Worm (Caenorhabditis elegans) whole organism, L1 larva: ENCODE data around the gene hir-1.
A peak's percentile ranks its signal among the peaks of the same experiment; 100 is the strongest.

Experiments
- C04F5.9 ChIP-seq: sonication (generic microtip); optimal IDR thresholded peaks from 2 replicates; lab custom pipeline; 2016; ENCODE audit warnings: missing genetic modification characterization, missing compliant biosample characterization
- C34B4.2 ChIP-seq: sonication (generic microtip); optimal IDR thresholded peaks from 2 replicates; lab custom pipeline; 2017; ENCODE audit warnings: mild to moderate bottlenecking, missing genetic modification characterization, missing compliant biosample characterization
- F16B12.6 ChIP-seq: fragments of 150-350 bp; optimal IDR thresholded peaks from 2 replicates; lab custom pipeline; 2014; ENCODE audit warnings: missing biosample characterization, missing genetic modification characterization
- alr-1 ChIP-seq: fragments of 200-800 bp; sonication (Bioruptor generic); optimal IDR thresholded peaks from 2 replicates; lab custom pipeline; 2018; ENCODE audit warnings: borderline replicate concordance, mild to moderate bottlenecking, missing genetic modification characterization, missing compliant biosample characterization
- blmp-1 ChIP-seq: fragments of 150-350 bp; optimal IDR thresholded peaks from 2 replicates; lab custom pipeline; 2014; ENCODE audit warnings: missing biosample characterization, missing genetic modification characterization
- ceh-8 ChIP-seq: fragments of 200-800 bp; sonication (Bioruptor generic); optimal IDR thresholded peaks from 2 replicates; lab custom pipeline; 2018; ENCODE audit warnings: mild to moderate bottlenecking, missing genetic modification characterization, moderate library complexity, missing compliant biosample characterization
- ceh-82 ChIP-seq, 3 experiments: fragments of 150-350 bp in 1 of 3; sonication (generic microtip) in 2 of 3; optimal IDR thresholded peaks; 2 replicates each; lab custom pipeline; 2014 to 2017; ENCODE audit warnings: missing biosample characterization in 3 of 3, missing genetic modification characterization in 3 of 3
- ceh-90 ChIP-seq: sonication (generic microtip); optimal IDR thresholded peaks from 2 replicates; lab custom pipeline; 2016; ENCODE audit warnings: missing genetic modification characterization, missing compliant biosample characterization
- dpl-1 ChIP-seq, 3 experiments: fragments of 150-350 bp in 2 of 3; sonication (generic microtip) in 1 of 3; optimal IDR thresholded peaks; 2 replicates each; lab custom pipeline; 2014 to 2017; ENCODE audit warnings: missing biosample characterization in 3 of 3, missing genetic modification characterization in 3 of 3, missing genetic modification reagents in 3 of 3
- efl-1 ChIP-seq, 4 experiments: fragments of 150-350 bp; optimal IDR thresholded peaks in 3 of 4; peaks in 1 of 4; 1 replicate in 1 of 4; 2 replicates in 3 of 4; lab custom pipeline; 2014; ENCODE audit warnings: missing biosample characterization in 2 of 4, missing genetic modification characterization in 2 of 4, missing genetic modification reagents in 2 of 4
- efl-3 ChIP-seq: fragments of 200-800 bp; sonication (Bioruptor generic); optimal IDR thresholded peaks from 2 replicates; lab custom pipeline; 2018; ENCODE audit warnings: mild to moderate bottlenecking, missing genetic modification characterization, missing compliant biosample characterization
- egl-13 ChIP-seq: sonication (generic microtip); optimal IDR thresholded peaks from 2 replicates; lab custom pipeline; 2016; ENCODE audit warnings: missing genotype, missing genetic modification reagents, missing genetic modification characterization, missing compliant biosample characterization
- elt-2 ChIP-seq: sonication (generic microtip); optimal IDR thresholded peaks from 2 replicates; lab custom pipeline; 2016; ENCODE audit warnings: missing genetic modification characterization, mild to moderate bottlenecking, inconsistent platforms, missing compliant biosample characterization, missing genetic modification reagents
- fkh-4 ChIP-seq: sonication (generic microtip); optimal IDR thresholded peaks from 2 replicates; lab custom pipeline; 2016; ENCODE audit warnings: missing compliant biosample characterization, missing genetic modification characterization, borderline replicate concordance
- grh-1 ChIP-seq: fragments of 200-800 bp; sonication (Bioruptor generic); IDR thresholded peaks from 2 replicates; pipeline ENCODE4 v1.3.6; 2022; ENCODE audit warnings: missing genetic modification reagents, missing genetic modification characterization, missing compliant biosample characterization
- hpl-2 ChIP-seq: fragments of 150-350 bp; optimal IDR thresholded peaks from 2 replicates; lab custom pipeline; 2014; ENCODE audit warnings: missing biosample characterization, missing genetic modification reagents, missing genetic modification characterization
- irx-1 ChIP-seq: sonication (generic microtip); optimal IDR thresholded peaks from 2 replicates; lab custom pipeline; 2016; ENCODE audit warnings: missing genetic modification characterization, missing compliant biosample characterization
- lin-14 ChIP-seq: fragments of 200-800 bp; sonication (Bioruptor generic); optimal IDR thresholded peaks from 2 replicates; lab custom pipeline; 2018; ENCODE audit warnings: mild to moderate bottlenecking, missing genetic modification characterization, moderate library complexity, missing compliant biosample characterization
- lin-35 ChIP-seq, 2 experiments: fragments of 150-350 bp; optimal IDR thresholded peaks; 2 replicates each; lab custom pipeline; 2014; ENCODE audit warnings: missing biosample characterization in 2 of 2, missing genetic modification characterization in 2 of 2, missing genetic modification reagents in 2 of 2
- lir-3 ChIP-seq: sonication (generic microtip); optimal IDR thresholded peaks from 2 replicates; lab custom pipeline; 2016; ENCODE audit warnings: mild to moderate bottlenecking, missing genetic modification characterization, moderate library complexity, missing compliant biosample characterization; ENCODE audit not compliant: poor library complexity
- lsy-2 ChIP-seq, 2 experiments: fragments of 150-350 bp; optimal IDR thresholded peaks; 2 replicates each; lab custom pipeline; 2014; ENCODE audit warnings: missing biosample characterization in 2 of 2, missing genetic modification characterization in 2 of 2
- mef-2 ChIP-seq: fragments of 150-350 bp; optimal IDR thresholded peaks from 2 replicates; lab custom pipeline; 2014; ENCODE audit warnings: missing biosample characterization, missing genetic modification characterization
- nhr-11 ChIP-seq: fragments of 150-350 bp; optimal IDR thresholded peaks from 2 replicates; lab custom pipeline; 2014; ENCODE audit warnings: missing biosample characterization, missing genetic modification characterization
- nhr-28 ChIP-seq: fragments of 150-350 bp; optimal IDR thresholded peaks from 2 replicates; lab custom pipeline; 2014; ENCODE audit warnings: missing biosample characterization, missing genetic modification characterization
- nhr-47 ChIP-seq: sonication (generic microtip); optimal IDR thresholded peaks from 2 replicates; lab custom pipeline; 2016; ENCODE audit warnings: mild to moderate bottlenecking, missing genetic modification characterization, moderate library complexity, missing compliant biosample characterization
- nhr-71 ChIP-seq: sonication (generic microtip); optimal IDR thresholded peaks from 2 replicates; lab custom pipeline; 2016; ENCODE audit warnings: mild to moderate bottlenecking, missing genetic modification characterization, moderate library complexity, missing compliant biosample characterization
- nhr-76 ChIP-seq: sonication (generic microtip); optimal IDR thresholded peaks from 2 replicates; lab custom pipeline; 2017; ENCODE audit warnings: missing biosample characterization, missing genetic modification characterization
- nhr-84 ChIP-seq: sonication (generic microtip); optimal IDR thresholded peaks from 2 replicates; lab custom pipeline; 2017; ENCODE audit warnings: missing biosample characterization, missing genetic modification characterization
- nhr-85 ChIP-seq: sonication (generic microtip); peaks from one replicate; lab custom pipeline; 2016; ENCODE audit warnings: missing genetic modification characterization, inconsistent platforms, missing compliant biosample characterization
- nhr-90 ChIP-seq: sonication (generic microtip); optimal IDR thresholded peaks from 2 replicates; lab custom pipeline; 2016; ENCODE audit warnings: mild to moderate bottlenecking, missing genetic modification characterization, missing compliant biosample characterization; ENCODE audit not compliant: poor library complexity
- pqm-1 ChIP-seq: sonication (generic microtip); optimal IDR thresholded peaks from 3 replicates; lab custom pipeline; 2017; ENCODE audit warnings: missing biosample characterization, missing genetic modification characterization
- rnt-1 ChIP-seq: sonication (generic microtip); optimal IDR thresholded peaks from 2 replicates; lab custom pipeline; 2016; ENCODE audit warnings: mild to moderate bottlenecking, missing genetic modification characterization, moderate library complexity, missing compliant biosample characterization
- snpc-4 ChIP-seq: fragments of 150-350 bp; optimal IDR thresholded peaks from 2 replicates; lab custom pipeline; 2014; ENCODE audit warnings: missing biosample characterization, missing genetic modification characterization
- snu-23 ChIP-seq: sonication (generic microtip); optimal IDR thresholded peaks from 2 replicates; lab custom pipeline; 2016; ENCODE audit warnings: missing genetic modification characterization, missing compliant biosample characterization
- tbx-2 ChIP-seq: sonication (generic microtip); optimal IDR thresholded peaks from 2 replicates; lab custom pipeline; 2016; ENCODE audit warnings: missing genetic modification characterization, missing compliant biosample characterization
- unc-130 ChIP-seq: fragments of 150-350 bp; optimal IDR thresholded peaks from 2 replicates; lab custom pipeline; 2017; ENCODE audit warnings: missing biosample characterization, missing genetic modification characterization, inconsistent platforms
- unc-30 ChIP-seq: sonication (generic microtip); optimal IDR thresholded peaks from 2 replicates; lab custom pipeline; 2017; ENCODE audit warnings: missing biosample characterization, missing genetic modification characterization
- unc-62 ChIP-seq: fragments of 150-350 bp; optimal IDR thresholded peaks from 2 replicates; lab custom pipeline; 2014; ENCODE audit warnings: missing biosample characterization, missing genetic modification reagents, missing genetic modification characterization
- unc-98 ChIP-seq: fragments of 200-800 bp; sonication (Bioruptor generic); IDR thresholded peaks from 2 replicates; pipeline ENCODE4 v1.3.6; 2022; ENCODE audit warnings: missing genetic modification characterization, missing compliant biosample characterization
- zag-1 ChIP-seq: fragments of 150-350 bp; optimal IDR thresholded peaks from 2 replicates; lab custom pipeline; 2014; ENCODE audit warnings: missing biosample characterization, missing genetic modification characterization
- ztf-4 ChIP-seq: fragments of 150-350 bp; optimal IDR thresholded peaks from 2 replicates; lab custom pipeline; 2014; ENCODE audit warnings: missing biosample characterization, missing genetic modification characterization

The hir-1 gene

ce11 chrV:5512559-5512958, 9.4 kb upstream of the hir-1 start:
- TF ChIP-seq ceh-82 (tag; optimal IDR thresholded peaks at IDR 0.05; lab: Kevin White, UChicago) = no peak
- peak; percentile 80 for TF ChIP-seq elt-2 (tag; lab: Kevin White, UChicago)
- TF ChIP-seq pqm-1 (tag; lab: Kevin White, UChicago) = peak; percentile 75
- peak in 1 of 2 experiments; percentile 0 for TF ChIP-seq lin-35 (GFP tag; optimal IDR thresholded peaks at IDR 0.05; lab: Kevin White, UChicago)

ce11 chrV:5513630-5514378, 8.1 kb upstream of the hir-1 start, which contains the start of the genes hpo-15 and mms-19:
Gene hpo-15 (minus strand): TSS chrV:5513830.
Gene mms-19 (plus strand): TSS chrV:5514348.
- TF ChIP-seq efl-3 (no peak), lin-35 (GFP tag; optimal IDR thresholded peaks at IDR 0.05; lab: Kevin White, UChicago) (peak in 1 of 2 experiments; percentile 1), elt-2 (tag; lab: Kevin White, UChicago) (peak; percentile 46), egl-13 (tag; lab: Kevin White, UChicago) (no peak), efl-1 (optimal IDR thresholded peaks at IDR 0.05; lab: Kevin White, UChicago) (no peak), efl-1 (GFP tag; optimal IDR thresholded peaks at IDR 0.05 in 1 of 2; lab: Kevin White, UChicago) (peak in 1 of 2 experiments; percentile 49), hpl-2 (GFP tag; lab: Kevin White, UChicago) (no peak)
- TF ChIP-seq, all 84 proteins: peak for 3

ce11 chrV:5523260-5523659, 1.3 kb downstream of the hir-1 start:
- TF ChIP-seq blmp-1 (tag; lab: Kevin White, UChicago) (peak; percentile 83), snu-23 (GFP tag; lab: Kevin White, UChicago) (peak; percentile 14), efl-1 (optimal IDR thresholded peaks at IDR 0.05; lab: Kevin White, UChicago) (no peak), efl-1 (GFP tag; optimal IDR thresholded peaks at IDR 0.05 in 1 of 2; lab: Kevin White, UChicago) (peak in 1 of 2 experiments; percentile 43), lin-14 (GFP tag; lab: Kevin White, UChicago) (peak; percentile 76), rnt-1 (tag; lab: Kevin White, UChicago) (peak; percentile 13), grh-1 (GFP tag; lab: Robert Waterston, UW) (no peak), lsy-2 (tag; optimal IDR thresholded peaks at IDR 0.05; lab: Kevin White, UChicago) (peak in 1 of 2 experiments; percentile 8), ceh-90 (tag; lab: Kevin White, UChicago) (no peak), tbx-2 (tag; lab: Kevin White, UChicago) (no peak), nhr-85 (peak; percentile 93)

DNA sequence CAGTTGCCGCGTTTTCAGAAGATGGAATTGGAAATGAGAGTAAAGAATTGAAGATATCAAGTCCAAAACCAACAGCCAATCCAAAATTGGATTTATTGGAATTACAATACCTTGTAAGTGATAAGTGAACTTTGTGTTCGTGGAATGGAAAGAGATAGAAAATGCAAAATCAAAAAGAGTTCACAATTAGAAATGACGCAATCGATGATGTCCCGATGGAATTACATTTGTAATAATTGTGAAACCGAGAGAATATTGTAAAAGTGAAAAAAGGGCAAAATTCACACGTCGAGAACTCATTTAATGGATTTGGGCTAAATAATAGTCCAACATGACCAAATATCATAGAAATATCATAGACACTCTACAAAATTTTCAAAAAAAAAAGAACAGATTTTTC, 3.3 kb downstream of the hir-1 start:
- TF ChIP-seq F16B12.6 (no peak), C04F5.9 (no peak), nhr-90 (no peak), unc-98 (GFP tag; lab: Robert Waterston, UW) (no peak), grh-1 (GFP tag; lab: Robert Waterston, UW) (no peak), nhr-84 (tag; lab: Kevin White, UChicago) (no peak), ztf-4 (tag; lab: Kevin White, UChicago) (no peak), snpc-4 (tag; lab: Kevin White, UChicago) (no peak), ceh-82 (tag; optimal IDR thresholded peaks at IDR 0.05; lab: Kevin White, UChicago) (no peak), nhr-11 (tag; lab: Kevin White, UChicago) (no peak), mef-2 (no peak), zag-1 (no peak), hpl-2 (GFP tag; lab: Kevin White, UChicago) (no peak), fkh-4 (tag; lab: Kevin White, UChicago) (no peak), lir-3 (tag; lab: Kevin White, UChicago) (no peak), irx-1 (tag; lab: Kevin White, UChicago) (no peak), efl-1 (optimal IDR thresholded peaks at IDR 0.05; lab: Kevin White, UChicago) (no peak), efl-1 (GFP tag; optimal IDR thresholded peaks at IDR 0.05 in 1 of 2; lab: Kevin White, UChicago) (no peak)

DNA sequence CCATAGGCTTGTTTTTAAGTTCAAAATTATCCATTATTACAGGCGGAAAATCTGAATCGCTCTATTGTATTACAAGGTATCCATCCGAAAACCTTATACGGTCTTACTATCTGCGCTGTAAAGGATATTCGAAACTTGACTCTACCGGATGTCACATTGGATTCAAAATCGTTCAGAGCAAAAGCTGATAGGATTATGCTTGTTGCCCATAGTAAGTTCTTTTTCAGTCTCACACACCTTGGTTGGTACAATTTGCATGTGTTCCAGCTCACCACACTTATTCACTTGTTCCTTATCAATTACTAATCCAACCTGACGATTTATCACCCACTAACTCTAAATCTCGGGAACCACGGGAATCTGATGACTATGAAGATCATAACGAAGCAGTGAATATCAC, 5.8 kb downstream of the hir-1 start:
- TF ChIP-seq unc-30 (tag; lab: Kevin White, UChicago) (no peak), C34B4.2 (tag; lab: Kevin White, UChicago) (no peak), nhr-47 (tag; lab: Kevin White, UChicago) (no peak), alr-1 (tag; lab: Kevin White, UChicago) (no peak), efl-1 (optimal IDR thresholded peaks at IDR 0.05; lab: Kevin White, UChicago) (no peak), efl-1 (GFP tag; optimal IDR thresholded peaks at IDR 0.05 in 1 of 2; lab: Kevin White, UChicago) (no peak), nhr-71 (tag; lab: Kevin White, UChicago) (no peak), nhr-28 (tag; lab: Kevin White, UChicago) (no peak), unc-98 (GFP tag; lab: Robert Waterston, UW) (no peak), elt-2 (tag; lab: Kevin White, UChicago) (no peak), nhr-85 (no peak), dpl-1 (GFP tag; optimal IDR thresholded peaks at IDR 0.05; lab: Kevin White, UChicago) (no peak), unc-62 (no peak), lin-14 (GFP tag; lab: Kevin White, UChicago) (no peak), rnt-1 (tag; lab: Kevin White, UChicago) (no peak), ceh-8 (GFP tag; lab: Kevin White, UChicago) (no peak), unc-130 (no peak), nhr-76 (tag; lab: Kevin White, UChicago) (no peak), nhr-90 (no peak)
